Fruit fly (Drosophila melanogaster) whole organism, embryonic: ENCODE results near the gene grass.

ENCODE experiments used
- Asciz ChIP-seq: fragments of 200-800 bp; sonication (Bioruptor generic); optimal IDR thresholded peaks from 2 replicates; lab custom pipeline; 2017; ENCODE audit warnings: missing biosample characterization, mild to moderate bottlenecking, missing genetic modification characterization, missing genetic modification reagents
- B-H1 ChIP-seq: fragments of 200-800 bp; sonication (Bioruptor generic); IDR thresholded peaks from 3 replicates; pipeline ENCODE4 v1.3.6; 2022; ENCODE audit warnings: missing biosample characterization, missing genetic modification characterization
- BEAF-32 ChIP-seq: fragments of 200-800 bp; sonication (Bioruptor generic); optimal IDR thresholded peaks from 3 replicates; lab custom pipeline; 2017; ENCODE audit warnings: missing biosample characterization, missing genetic modification characterization, mild to moderate bottlenecking, moderate library complexity, missing genetic modification reagents
- CG12744 ChIP-seq: fragments of 200-800 bp; sonication (Bioruptor generic); optimal IDR thresholded peaks from 2 replicates; lab custom pipeline; 2016; ENCODE audit warnings: missing biosample characterization, missing genetic modification characterization
- CG14710 ChIP-seq: fragments of 200-800 bp; sonication (Bioruptor generic); optimal IDR thresholded peaks from 3 replicates; lab custom pipeline; 2019; ENCODE audit warnings: missing biosample characterization, mild to moderate bottlenecking, missing genetic modification characterization, moderate library complexity
- CG15011 ChIP-seq: fragments of 200-800 bp; sonication (Bioruptor generic); optimal IDR thresholded peaks from 3 replicates; lab custom pipeline; 2018; ENCODE audit warnings: missing biosample characterization, mild to moderate bottlenecking, missing genetic modification characterization
- CG15479 ChIP-seq: fragments of 200-800 bp; sonication (Bioruptor generic); optimal IDR thresholded peaks from 3 replicates; lab custom pipeline; 2019; ENCODE audit warnings: missing biosample characterization, mild to moderate bottlenecking, missing genetic modification characterization, moderate library complexity
- CG15696 ChIP-seq: fragments of 200-800 bp; sonication (Bioruptor generic); optimal IDR thresholded peaks from 2 replicates; lab custom pipeline; 2019; ENCODE audit warnings: missing biosample characterization, mild to moderate bottlenecking, missing genetic modification characterization, moderate library complexity
- CG1647 ChIP-seq: fragments of 200-800 bp; sonication (Bioruptor generic); optimal IDR thresholded peaks from 3 replicates; lab custom pipeline; 2016; ENCODE audit warnings: missing biosample characterization, missing genetic modification characterization
- CG16813 ChIP-seq: fragments of 200-800 bp; sonication (Bioruptor generic); IDR thresholded peaks from 3 replicates; pipeline ENCODE4 v1.3.6; 2022; ENCODE audit warnings: missing biosample characterization, missing genetic modification characterization; ENCODE audit not compliant: partially characterized antibody
- CG17186 ChIP-seq: fragments of 200-800 bp; sonication (Bioruptor generic); optimal IDR thresholded peaks from 3 replicates; lab custom pipeline; 2017; ENCODE audit warnings: missing biosample characterization, missing genetic modification reagents, missing genetic modification characterization
- CG17612 ChIP-seq: fragments of 200-800 bp; sonication (Bioruptor generic); IDR thresholded peaks from 2 replicates; pipeline ENCODE4 v1.3.6; 2022; ENCODE audit warnings: missing biosample characterization, missing genetic modification characterization
- CG18619 ChIP-seq: fragments of 200-800 bp; sonication (Bioruptor generic); optimal IDR thresholded peaks from 3 replicates; lab custom pipeline; 2017; ENCODE audit warnings: missing biosample characterization, mild to moderate bottlenecking, missing genetic modification characterization
- CG4424 ChIP-seq: fragments of 200-800 bp; sonication (Bioruptor generic); optimal IDR thresholded peaks from 3 replicates; lab custom pipeline; 2016; ENCODE audit warnings: missing biosample characterization, missing genetic modification characterization
- CG6654 ChIP-seq: fragments of 200-800 bp; sonication (Bioruptor generic); optimal IDR thresholded peaks from 2 replicates; lab custom pipeline; 2017; ENCODE audit warnings: missing biosample characterization, mild to moderate bottlenecking, missing genetic modification characterization
- CG6689 ChIP-seq: fragments of 200-800 bp; sonication (Bioruptor generic); IDR thresholded peaks from 2 replicates; pipeline ENCODE4 v1.3.6; 2022; ENCODE audit warnings: missing biosample characterization, missing genetic modification characterization
- CG9932 ChIP-seq: fragments of 200-800 bp; sonication (Bioruptor generic); IDR thresholded peaks from 2 replicates; pipeline ENCODE4 v1.3.6; 2022; ENCODE audit warnings: missing biosample characterization, missing genetic modification characterization
- CHES-1-like ChIP-seq: fragments of 200-800 bp; sonication (Bioruptor generic); optimal IDR thresholded peaks from 2 replicates; lab custom pipeline; 2016; ENCODE audit warnings: missing biosample characterization, missing genetic modification characterization
- Dref ChIP-seq: fragments of 200-800 bp; sonication (Bioruptor generic); IDR thresholded peaks from 2 replicates; pipeline ENCODE4 v1.3.6; 2022; ENCODE audit warnings: missing biosample characterization, missing genetic modification characterization
- HLHmδ ChIP-seq: fragments of 200-800 bp; sonication (Bioruptor generic); optimal IDR thresholded peaks from 2 replicates; lab custom pipeline; 2018; ENCODE audit warnings: missing biosample characterization, mild to moderate bottlenecking, missing genetic modification characterization, moderate library complexity
- Hand ChIP-seq: fragments of 200-800 bp; sonication (Bioruptor generic); optimal IDR thresholded peaks from 2 replicates; lab custom pipeline; 2017; ENCODE audit warnings: mild to moderate bottlenecking, missing biosample characterization, missing genetic modification reagents, missing genetic modification characterization
- MBD-R2 ChIP-seq: fragments of 200-800 bp; sonication (Bioruptor generic); IDR thresholded peaks from 2 replicates; pipeline ENCODE4 v1.3.6; 2022; ENCODE audit warnings: missing biosample characterization, missing genetic modification characterization
- Med ChIP-seq: fragments of 200-800 bp; sonication (Bioruptor generic); peaks from one replicate; lab custom pipeline; 2016; ENCODE audit warnings: missing biosample characterization, missing genetic modification characterization, mild to moderate bottlenecking, inconsistent platforms, moderate library complexity
- Nf-YB ChIP-seq: fragments of 200-800 bp; sonication (Bioruptor generic); optimal IDR thresholded peaks from 3 replicates; lab custom pipeline; 2019; ENCODE audit warnings: missing biosample characterization, mild to moderate bottlenecking, missing genetic modification characterization, moderate library complexity
- Oaz ChIP-seq: fragments of 200-800 bp; sonication (Bioruptor generic); IDR thresholded peaks from 2 replicates; pipeline ENCODE4 v1.3.6; 2022; ENCODE audit warnings: missing biosample characterization, missing genetic modification characterization
- Ravus ChIP-seq: fragments of 200-800 bp; sonication (Bioruptor generic); IDR thresholded peaks from 2 replicates; pipeline ENCODE4 v1.3.6; 2022; ENCODE audit warnings: missing biosample characterization, missing genetic modification characterization
- Rfx ChIP-seq: fragments of 200-800 bp; sonication (Bioruptor generic); IDR thresholded peaks from 2 replicates; pipeline ENCODE4 v1.3.6; 2022; ENCODE audit warnings: missing biosample characterization, missing genetic modification characterization
- Scr ChIP-seq: fragments of 200-800 bp; sonication (Bioruptor generic); IDR thresholded peaks from 2 replicates; pipeline ENCODE4 v1.3.6; 2022; ENCODE audit warnings: missing biosample characterization, missing genetic modification characterization; ENCODE audit not compliant: partially characterized antibody
- Usf ChIP-seq: fragments of 200-800 bp; sonication (Bioruptor generic); optimal IDR thresholded peaks from 2 replicates; lab custom pipeline; 2017; ENCODE audit warnings: missing genotype, missing biosample characterization, missing genetic modification characterization
- amos ChIP-seq: fragments of 200-800 bp; sonication (Bioruptor generic); IDR thresholded peaks from 2 replicates; pipeline ENCODE4 v1.3.6; 2022; ENCODE audit warnings: missing biosample characterization, missing genetic modification characterization; ENCODE audit not compliant: partially characterized antibody
- ase ChIP-seq: fragments of 200-800 bp; sonication (Bioruptor generic); IDR thresholded peaks from 3 replicates; pipeline ENCODE4 v1.3.6; 2022; ENCODE audit warnings: missing biosample characterization, missing genetic modification characterization
- dan ChIP-seq: fragments of 200-800 bp; sonication (Bioruptor generic); IDR thresholded peaks from 2 replicates; pipeline ENCODE4 v1.3.6; 2022; ENCODE audit warnings: missing biosample characterization, missing genetic modification characterization
- eyg ChIP-seq: fragments of 200-800 bp; sonication (Bioruptor generic); optimal IDR thresholded peaks from 3 replicates; lab custom pipeline; 2016; ENCODE audit warnings: missing biosample characterization, missing genetic modification characterization
- fd3F ChIP-seq: fragments of 200-800 bp; sonication (Bioruptor generic); optimal IDR thresholded peaks from 2 replicates; lab custom pipeline; 2018; ENCODE audit warnings: missing biosample characterization, mild to moderate bottlenecking, missing genetic modification characterization, moderate library complexity
- fu2 ChIP-seq: fragments of 200-800 bp; sonication (Bioruptor generic); optimal IDR thresholded peaks from 2 replicates; lab custom pipeline; 2016; ENCODE audit warnings: missing biosample characterization, missing genetic modification characterization
- grau ChIP-seq: fragments of 200-800 bp; optimal IDR thresholded peaks from 3 replicates; lab custom pipeline; 2019; ENCODE audit warnings: missing biosample characterization, mild to moderate bottlenecking, missing genetic modification characterization, moderate library complexity
- grn ChIP-seq: fragments of 200-800 bp; sonication (Bioruptor generic); optimal IDR thresholded peaks from 3 replicates; lab custom pipeline; 2017; ENCODE audit warnings: missing biosample characterization, missing genetic modification characterization
- gsb-n ChIP-seq: fragments of 200-800 bp; sonication (Bioruptor generic); optimal IDR thresholded peaks from 3 replicates; lab custom pipeline; 2018; ENCODE audit warnings: missing biosample characterization, mild to moderate bottlenecking, missing genetic modification characterization
- insv ChIP-seq, 2 experiments: fragments of 200-800 bp; sonication (Bioruptor generic); optimal IDR thresholded peaks; 3 replicates each; lab custom pipeline; 2016 to 2018; ENCODE audit warnings: missing biosample characterization in 2 of 2, missing genetic modification characterization in 2 of 2
- jing ChIP-seq: fragments of 200-800 bp; sonication (Bioruptor generic); optimal IDR thresholded peaks from 2 replicates; lab custom pipeline; 2018; ENCODE audit warnings: missing biosample characterization, mild to moderate bottlenecking, missing genetic modification characterization
- lmd ChIP-seq: fragments of 200-800 bp; sonication (Bioruptor generic); IDR thresholded peaks from 2 replicates; pipeline ENCODE4 v1.3.6; 2022; ENCODE audit warnings: missing biosample characterization, missing genetic modification characterization
- mld ChIP-seq: fragments of 200-800 bp; sonication (Bioruptor generic); IDR thresholded peaks from 3 replicates; pipeline ENCODE4 v1.3.6; 2022; ENCODE audit warnings: missing biosample characterization, missing genetic modification characterization; ENCODE audit not compliant: partially characterized antibody
- pum ChIP-seq: fragments of 200-800 bp; sonication (Bioruptor generic); optimal IDR thresholded peaks from 2 replicates; lab custom pipeline; 2016; ENCODE audit warnings: missing biosample characterization, missing genetic modification characterization
- sc ChIP-seq, 3 experiments: fragments of >200 bp in 2 of 3; fragments of 200-800 bp in 1 of 3; sonication (Bioruptor generic) in 1 of 3; optimal IDR thresholded peaks; 2 replicates in 2 of 3; 3 replicates in 1 of 3; lab custom pipeline; 2017; ENCODE audit warnings: mild to moderate bottlenecking in 1 of 3, missing biosample characterization in 1 of 3, missing genetic modification characterization in 1 of 3, missing genetic modification reagents in 1 of 3
- sd ChIP-seq: fragments of 200-800 bp; sonication (Bioruptor generic); optimal IDR thresholded peaks from 3 replicates; lab custom pipeline; 2018; ENCODE audit warnings: missing biosample characterization, mild to moderate bottlenecking, missing genetic modification characterization, moderate library complexity
- sim ChIP-seq: fragments of 200-800 bp; sonication (Bioruptor generic); IDR thresholded peaks from 2 replicates; pipeline ENCODE4 v1.3.6; 2022; ENCODE audit warnings: missing biosample characterization, missing genetic modification characterization
- twi ChIP-seq: fragments of 200-800 bp; optimal IDR thresholded peaks from 2 replicates; lab custom pipeline; 2019; ENCODE audit warnings: missing biosample characterization, mild to moderate bottlenecking, missing genetic modification characterization, moderate library complexity
- z ChIP-seq: fragments of 200-800 bp; sonication (Bioruptor generic); IDR thresholded peaks from 3 replicates; pipeline ENCODE4 v1.3.6; 2022; ENCODE audit warnings: missing biosample characterization, missing genetic modification characterization
- zfh2 ChIP-seq: fragments of 200-800 bp; sonication (Bioruptor generic); optimal IDR thresholded peaks from 2 replicates; lab custom pipeline; 2016; ENCODE audit warnings: missing biosample characterization, missing genetic modification characterization

The grass gene

dm6 chr3R:27208724-27209343 lies 51.1 kb downstream of the grass start (continued):
- TF ChIP-seq sc (optimal IDR thresholded peaks at IDR 0.05; lab: Kevin White, UChicago) = no peak
- TF ChIP-seq sc (GFP tag; optimal IDR thresholded peaks at IDR 0.05; lab: Kevin White, UChicago) = peak; percentile 26
- peak; percentile 17 for TF ChIP-seq pum (GFP tag; lab: Kevin White, UChicago)
- TF ChIP-seq dan (GFP tag; lab: Robert Waterston, UW) = no peak
- TF ChIP-seq lmd (GFP tag; lab: Robert Waterston, UW) = no peak
- no peak for TF ChIP-seq twi (tag; lab: Kevin White, UChicago)
- TF ChIP-seq Rfx (GFP tag; lab: Robert Waterston, UW) = peak; percentile 44
- no peak for TF ChIP-seq insv (GFP tag; optimal IDR thresholded peaks at IDR 0.05; lab: Kevin White, UChicago)
- TF ChIP-seq gsb-n (tag; lab: Kevin White, UChicago) = peak; percentile 38
- TF ChIP-seq Dref (GFP tag; lab: Robert Waterston, UW) = no peak
- peak; percentile 33; the same call in 1 of the 3 replicates for TF ChIP-seq B-H1 (GFP tag; lab: Robert Waterston, UW)
- peak; percentile 37 for TF ChIP-seq CHES-1-like
- no peak for TF ChIP-seq CG12744 (GFP tag; lab: Kevin White, UChicago)
- TF ChIP-seq CG9932 (GFP tag; lab: Robert Waterston, UW) = peak; percentile 42; the same call in 1 of the 2 replicates
- TF ChIP-seq CG18619 (GFP tag; lab: Kevin White, UChicago) = peak; percentile 47
- peak; percentile 73 for TF ChIP-seq CG15696 (tag; lab: Kevin White, UChicago)
- TF ChIP-seq eyg (GFP tag; lab: Kevin White, UChicago) = no peak
- TF ChIP-seq jing = no peak
- TF ChIP-seq Nf-YB = peak; percentile 9
- TF ChIP-seq MBD-R2 (GFP tag; lab: Robert Waterston, UW) = no peak
- TF ChIP-seq sim (GFP tag; lab: Robert Waterston, UW) = peak; percentile 63; the same call in 1 of the 2 replicates
- peak; percentile 2 for TF ChIP-seq CG15479 (GFP tag; lab: Kevin White, UChicago)
- TF ChIP-seq fu2 (GFP tag; lab: Kevin White, UChicago) = no peak
- TF ChIP-seq Ravus = no peak
- no peak for TF ChIP-seq sd (tag; lab: Kevin White, UChicago)
- peak; percentile 52; the same call in 1 of the 3 replicates for TF ChIP-seq ase (GFP tag; lab: Robert Waterston, UW)
- TF ChIP-seq grn = peak; percentile 26
- peak; percentile 23 for TF ChIP-seq HLHmδ (GFP tag; lab: Kevin White, UChicago)
- no peak for TF ChIP-seq grau (tag; lab: Kevin White, UChicago)
- peak; percentile 18 for TF ChIP-seq CG14710
- no peak for TF ChIP-seq Oaz (GFP tag; lab: Robert Waterston, UW)
- peak; percentile 6 for TF ChIP-seq CG1647 (GFP tag; lab: Kevin White, UChicago)
- TF ChIP-seq Asciz = peak; percentile 61
- no peak for TF ChIP-seq CG4424
- TF ChIP-seq mld (GFP tag; lab: Robert Waterston, UW) = no peak
- TF ChIP-seq zfh2 (GFP tag; lab: Kevin White, UChicago) = no peak
- no peak for TF ChIP-seq amos (GFP tag; lab: Robert Waterston, UW)
- TF ChIP-seq CG6654 = no peak
- peak; percentile 36 for TF ChIP-seq CG15011 (GFP tag; lab: Kevin White, UChicago)
- TF ChIP-seq BEAF-32 (GFP tag; lab: Kevin White, UChicago) = no peak
- TF ChIP-seq CG6689 (GFP tag; lab: Robert Waterston, UW) = no peak
- TF ChIP-seq CG17612 (GFP tag; lab: Robert Waterston, UW) = no peak
- no peak for TF ChIP-seq Hand (GFP tag; lab: Kevin White, UChicago)
- TF ChIP-seq fd3F = no peak
- no peak for TF ChIP-seq CG17186
- peak; percentile 5 for TF ChIP-seq Usf (GFP tag; lab: Kevin White, UChicago)
- no peak for TF ChIP-seq CG16813 (GFP tag; lab: Robert Waterston, UW)
- TF ChIP-seq Med (GFP tag; lab: Kevin White, UChicago) = peak; percentile 79
- TF ChIP-seq z (GFP tag; lab: Robert Waterston, UW) = no peak
- TF ChIP-seq Scr = no peak
